Worm (Caenorhabditis elegans) whole organism, L4 larva: ENCODE measurements around the gene F01G10.9.

Source experiments
- F26F4.8 ChIP-seq: fragments of 200-800 bp; sonication (Bioruptor generic); conservative IDR thresholded peaks from 2 replicates; pipeline ENCODE4 v1.3.6; 2022; ENCODE audit warnings: missing genetic modification characterization, missing compliant biosample characterization
- ZK546.5 ChIP-seq, 2 experiments: sonication (generic microtip); optimal IDR thresholded peaks; 2 replicates each; lab custom pipeline; 2017; ENCODE audit warnings: missing biosample characterization in 2 of 2, missing genetic modification characterization in 2 of 2
- ceh-44 ChIP-seq: fragments of 200-800 bp; sonication (Bioruptor generic); IDR thresholded peaks from 2 replicates; pipeline ENCODE4 v1.3.6; 2022; ENCODE audit warnings: missing genetic modification reagents, missing genetic modification characterization, missing compliant biosample characterization
- ces-1 ChIP-seq: fragments of 150-350 bp; sonication (generic microtip); optimal IDR thresholded peaks from 4 replicates; lab custom pipeline; 2014; ENCODE audit warnings: missing biosample characterization, missing genetic modification reagents, missing genetic modification characterization
- dmd-8 ChIP-seq: fragments of 200-800 bp; sonication (Bioruptor generic); IDR thresholded peaks from 2 replicates; pipeline ENCODE4 v1.3.6; 2022; ENCODE audit warnings: missing genetic modification characterization, missing compliant biosample characterization
- hlh-30 ChIP-seq: sonication (generic microtip); optimal IDR thresholded peaks from 2 replicates; lab custom pipeline; 2017; ENCODE audit warnings: antibody characterized with exemption, mild to moderate bottlenecking, missing genetic modification characterization, missing compliant biosample characterization; ENCODE audit not compliant: insufficient read depth
- lsy-2 ChIP-seq, 2 experiments: fragments of 150-350 bp in 1 of 2; sonication (generic microtip) in 1 of 2; optimal IDR thresholded peaks; 2 replicates each; lab custom pipeline; 2014 to 2017; ENCODE audit warnings: missing biosample characterization in 2 of 2, missing genetic modification characterization in 2 of 2
- mdl-1 ChIP-seq, 2 experiments: fragments of 150-350 bp in 1 of 2; sonication (generic microtip) in 1 of 2; optimal IDR thresholded peaks; 2 replicates each; lab custom pipeline; 2014 to 2017; ENCODE audit warnings: missing biosample characterization in 2 of 2, missing genetic modification characterization in 2 of 2
- pha-4 ChIP-seq, 2 experiments: fragments of 150-350 bp in 1 of 2; fragments of 200-800 bp in 1 of 2; sonication (Bioruptor generic) in 1 of 2; IDR thresholded peaks in 1 of 2; optimal IDR thresholded peaks in 1 of 2; 2 replicates each; pipeline versions ENCODE4 v1.3.6 to Lab custom; 2014 to 2022; ENCODE audit warnings: missing genetic modification characterization in 2 of 2, missing genetic modification reagents in 2 of 2, missing biosample characterization in 1 of 2, missing compliant biosample characterization in 1 of 2
- unc-130 ChIP-seq: sonication (generic microtip); optimal IDR thresholded peaks from 2 replicates; lab custom pipeline; 2016; ENCODE audit warnings: missing genetic modification reagents, missing genetic modification characterization, missing compliant biosample characterization
- zag-1 ChIP-seq: fragments of 150-350 bp; optimal IDR thresholded peaks from 2 replicates; lab custom pipeline; 2014; ENCODE audit warnings: missing biosample characterization, missing genetic modification characterization
- ztf-11 ChIP-seq: fragments of 150-350 bp; optimal IDR thresholded peaks from 2 replicates; lab custom pipeline; 2014; ENCODE audit warnings: missing biosample characterization, missing genetic modification characterization

- TF ChIP-seq ces-1 (GFP tag; lab: Kevin White, UChicago): no peak
- TF ChIP-seq ZK546.5 (tag; optimal IDR thresholded peaks at IDR 0.05; lab: Kevin White, UChicago): no peak
- no peak for TF ChIP-seq dmd-8 (GFP tag; lab: Robert Waterston, UW)
- TF ChIP-seq mdl-1 (tag; optimal IDR thresholded peaks at IDR 0.05; lab: Kevin White, UChicago): no peak
- no peak for TF ChIP-seq zag-1 (tag; lab: Kevin White, UChicago)
- TF ChIP-seq ceh-44 (GFP tag; lab: Robert Waterston, UW): no peak
- no peak for TF ChIP-seq lsy-2 (tag; optimal IDR thresholded peaks at IDR 0.05; lab: Kevin White, UChicago)
- TF ChIP-seq F26F4.8 (GFP tag; lab: Robert Waterston, UW): no peak
- TF ChIP-seq hlh-30 (tag; lab: Kevin White, UChicago): no peak
- TF ChIP-seq unc-130 (GFP tag; lab: Kevin White, UChicago): no peak
- TF ChIP-seq pha-4 (GFP tag; IDR thresholded peaks at IDR 0.05; lab: Robert Waterston, UW): no peak
- TF ChIP-seq pha-4 (tag; optimal IDR thresholded peaks at IDR 0.05; lab: Kevin White, UChicago): no peak
- no peak for TF ChIP-seq ztf-11
These were observed 31.9 kb downstream of the F01G10.9 start, which contains the start of gene F01G10.6 for ce11 chrIV:10227534-10227933.
